Worm (Caenorhabditis elegans) whole organism, young adult: Measurements from ENCODE around the gene F41G3.21.

ENCODE experiments used
- B0035.1 ChIP-seq: sonication (generic microtip); optimal IDR thresholded peaks from 2 replicates; lab custom pipeline; 2016; ENCODE audit warnings: missing genetic modification characterization, mild to moderate bottlenecking, missing compliant biosample characterization, missing genotype, missing genetic modification reagents
- C06A6.2 ChIP-seq: fragments of 200-800 bp; sonication (Bioruptor generic); conservative IDR thresholded peaks from 2 replicates; pipeline ENCODE4 v1.3.6; 2022; ENCODE audit warnings: missing genetic modification characterization, missing compliant biosample characterization
- F23B12.7 ChIP-seq: sonication (generic microtip); optimal IDR thresholded peaks from 2 replicates; lab custom pipeline; 2017; ENCODE audit warnings: missing genetic modification characterization, mild to moderate bottlenecking, missing compliant biosample characterization, antibody characterized with exemption, moderate library complexity; ENCODE audit not compliant: insufficient read depth
- F49E8.2 ChIP-seq: sonication (generic microtip); optimal IDR thresholded peaks from 3 replicates; lab custom pipeline; 2017; ENCODE audit warnings: missing genetic modification characterization, mild to moderate bottlenecking, missing compliant biosample characterization, antibody characterized with exemption, moderate library complexity; ENCODE audit not compliant: insufficient read depth
- F52B5.7 ChIP-seq: sonication (generic microtip); optimal IDR thresholded peaks from 2 replicates; lab custom pipeline; 2016; ENCODE audit warnings: mild to moderate bottlenecking, missing genetic modification characterization, missing compliant biosample characterization
- F57C9.4 ChIP-seq: sonication (generic microtip); optimal IDR thresholded peaks from 2 replicates; lab custom pipeline; 2017; ENCODE audit warnings: mild to moderate bottlenecking, missing genetic modification characterization, missing compliant biosample characterization
- T26A5.8 ChIP-seq: sonication (generic microtip); optimal IDR thresholded peaks from 2 replicates; lab custom pipeline; 2016; ENCODE audit warnings: missing genetic modification characterization, missing compliant biosample characterization
- Y67H2A.10 ChIP-seq: fragments of 200-800 bp; sonication (Bioruptor generic); conservative IDR thresholded peaks from 2 replicates; pipeline ENCODE4 v1.3.6; 2022; ENCODE audit warnings: missing genetic modification reagents, missing genetic modification characterization, missing compliant biosample characterization
- ZK185.1 ChIP-seq: sonication (generic microtip); optimal IDR thresholded peaks from 2 replicates; lab custom pipeline; 2016; ENCODE audit warnings: mild to moderate bottlenecking, missing genetic modification characterization, missing compliant biosample characterization; ENCODE audit not compliant: poor library complexity, severe bottlenecking
- bed-2 ChIP-seq: fragments of 200-800 bp; sonication (Bioruptor generic); IDR thresholded peaks from 2 replicates; pipeline ENCODE4 v1.3.6; 2022; ENCODE audit warnings: missing genetic modification reagents, missing genetic modification characterization, missing compliant biosample characterization
- cebp-1 ChIP-seq, 2 experiments: fragments of 200-800 bp in 1 of 2; sonication (Bioruptor generic) in 1 of 2; sonication (generic microtip) in 1 of 2; IDR thresholded peaks in 1 of 2; optimal IDR thresholded peaks in 1 of 2; 2 replicates each; pipeline versions ENCODE4 v1.3.6 to Lab custom; 2017 to 2022; ENCODE audit warnings: missing compliant biosample characterization in 2 of 2, missing genetic modification characterization in 2 of 2, mild to moderate bottlenecking in 1 of 2, missing genetic modification reagents in 1 of 2, moderate library complexity in 1 of 2
- ceh-100 ChIP-seq: fragments of 200-800 bp; sonication (Bioruptor generic); IDR thresholded peaks from 2 replicates; pipeline ENCODE4 v1.3.6; 2022; ENCODE audit warnings: missing genetic modification reagents, missing genetic modification characterization, missing compliant biosample characterization
- ceh-27 ChIP-seq: fragments of 200-800 bp; sonication (Bioruptor generic); optimal IDR thresholded peaks from 2 replicates; lab custom pipeline; 2018; ENCODE audit warnings: mild to moderate bottlenecking, missing genetic modification characterization, moderate library complexity, missing compliant biosample characterization
- ceh-91 ChIP-seq: fragments of 200-800 bp; sonication (Bioruptor generic); IDR thresholded peaks from 2 replicates; pipeline ENCODE4 v1.3.6; 2022; ENCODE audit warnings: missing genetic modification reagents, missing genetic modification characterization, missing compliant biosample characterization
- chd-7 ChIP-seq: sonication (generic microtip); optimal IDR thresholded peaks from 2 replicates; lab custom pipeline; 2016; ENCODE audit warnings: mild to moderate bottlenecking, missing genetic modification characterization, moderate library complexity, missing compliant biosample characterization
- die-1 ChIP-seq: sonication (generic microtip); optimal IDR thresholded peaks from 2 replicates; lab custom pipeline; 2016; ENCODE audit warnings: missing genotype, mild to moderate bottlenecking, missing genetic modification characterization, missing compliant biosample characterization
- dpl-1 ChIP-seq: fragments of 150-350 bp; optimal IDR thresholded peaks from 2 replicates; lab custom pipeline; 2014; ENCODE audit warnings: missing biosample characterization, missing genetic modification reagents, missing genetic modification characterization
- ekl-4 ChIP-seq: fragments of 200-800 bp; sonication (Bioruptor generic); IDR thresholded peaks from 2 replicates; pipeline ENCODE4 v1.3.6; 2022; ENCODE audit warnings: missing genetic modification reagents, missing genetic modification characterization, missing compliant biosample characterization
- hrde-1 ChIP-seq: sonication (generic microtip); optimal IDR thresholded peaks from 2 replicates; lab custom pipeline; 2016; ENCODE audit warnings: missing genetic modification characterization, mild to moderate bottlenecking, missing compliant biosample characterization, moderate library complexity, missing genotype, missing genetic modification reagents, borderline replicate concordance
- lag-1 ChIP-seq: fragments of 200-800 bp; sonication (Bioruptor generic); IDR thresholded peaks from 2 replicates; pipeline ENCODE4 v1.3.6; 2022; ENCODE audit warnings: missing genetic modification reagents, missing genetic modification characterization, missing compliant biosample characterization
- lin-26 ChIP-seq: fragments of 200-800 bp; sonication (Bioruptor generic); IDR thresholded peaks from 2 replicates; pipeline ENCODE4 v1.3.6; 2022; ENCODE audit warnings: missing genetic modification reagents, missing genetic modification characterization, missing compliant biosample characterization
- lin-54 ChIP-seq: fragments of 200-800 bp; sonication (Bioruptor generic); optimal IDR thresholded peaks from 2 replicates; lab custom pipeline; 2018; ENCODE audit warnings: mild to moderate bottlenecking, missing genetic modification characterization, missing compliant biosample characterization
- nhr-90 ChIP-seq: sonication (generic microtip); optimal IDR thresholded peaks from 2 replicates; lab custom pipeline; 2016; ENCODE audit warnings: missing genotype, mild to moderate bottlenecking, missing genetic modification characterization, missing compliant biosample characterization
- rcor-1 ChIP-seq: fragments of 200-800 bp; sonication (Bioruptor generic); IDR thresholded peaks from 2 replicates; pipeline ENCODE4 v1.3.6; 2022; ENCODE audit warnings: missing genetic modification reagents, missing genetic modification characterization, missing compliant biosample characterization
- rec-8 ChIP-seq, 2 experiments: sonication (generic microtip); optimal IDR thresholded peaks; 2 replicates each; lab custom pipeline; 2016; ENCODE audit warnings: mild to moderate bottlenecking in 2 of 2, missing genetic modification characterization in 2 of 2, missing genetic modification reagents in 2 of 2, missing genotype in 2 of 2, missing biosample characterization in 1 of 2, missing compliant biosample characterization in 1 of 2, moderate library complexity in 1 of 2
- repo-1 ChIP-seq: sonication (generic microtip); optimal IDR thresholded peaks from 2 replicates; lab custom pipeline; 2017; ENCODE audit warnings: mild to moderate bottlenecking, missing genetic modification characterization, missing compliant biosample characterization
- sdz-38 ChIP-seq: sonication (generic microtip); optimal IDR thresholded peaks from 2 replicates; lab custom pipeline; 2016; ENCODE audit warnings: missing genotype, missing genetic modification characterization, missing compliant biosample characterization
- sea-2 ChIP-seq: fragments of 200-800 bp; sonication (Bioruptor generic); IDR thresholded peaks from 2 replicates; pipeline ENCODE4 v1.3.6; 2022; ENCODE audit warnings: missing genetic modification characterization, missing compliant biosample characterization
- snpc-3.4 ChIP-seq: sonication (generic microtip); optimal IDR thresholded peaks from 2 replicates; lab custom pipeline; 2017; ENCODE audit warnings: missing genetic modification characterization, mild to moderate bottlenecking, missing compliant biosample characterization, antibody characterized with exemption, moderate library complexity, missing genotype, missing genetic modification reagents
- snpc-4 ChIP-seq, 5 experiments: fragments of 150-350 bp in 1 of 5; sonication (generic microtip) in 4 of 5; optimal IDR thresholded peaks; 2 replicates each; lab custom pipeline; 2014 to 2018; ENCODE audit warnings: missing genetic modification characterization in 5 of 5, missing biosample characterization in 3 of 5, antibody characterized with exemption in 2 of 5, mild to moderate bottlenecking in 2 of 5, missing compliant biosample characterization in 2 of 5, missing genotype in 2 of 5, moderate library complexity in 2 of 5, missing genetic modification reagents in 1 of 5
- sptf-2 ChIP-seq: fragments of 200-800 bp; sonication (Bioruptor generic); optimal IDR thresholded peaks from 2 replicates; lab custom pipeline; 2018; ENCODE audit warnings: mild to moderate bottlenecking, missing genetic modification characterization, missing compliant biosample characterization
- unc-62 ChIP-seq: fragments of 150-350 bp; optimal IDR thresholded peaks from 2 replicates; lab custom pipeline; 2014; ENCODE audit warnings: missing biosample characterization, missing genetic modification reagents, missing genetic modification characterization
- ztf-18 ChIP-seq: sonication (generic microtip); optimal IDR thresholded peaks from 2 replicates; lab custom pipeline; 2016; ENCODE audit warnings: missing genotype, mild to moderate bottlenecking, missing genetic modification characterization, missing compliant biosample characterization
- ztf-22 ChIP-seq: fragments of 200-800 bp; sonication (Bioruptor generic); optimal IDR thresholded peaks from 2 replicates; lab custom pipeline; 2018; ENCODE audit warnings: mild to moderate bottlenecking, missing genetic modification characterization, moderate library complexity, missing compliant biosample characterization
- ztf-26 ChIP-seq: sonication (generic microtip); optimal IDR thresholded peaks from 2 replicates; lab custom pipeline; 2017; ENCODE audit warnings: missing genetic modification characterization, missing compliant biosample characterization
- ztf-28 ChIP-seq: fragments of 200-800 bp; sonication (Bioruptor generic); IDR thresholded peaks from 2 replicates; pipeline ENCODE4 v1.3.6; 2022; ENCODE audit warnings: missing genetic modification reagents, missing genetic modification characterization, missing compliant biosample characterization

F41G3.21 gene

ce11 chrII:6749422-6749821 is 3.3 kb downstream of the F41G3.21 start, which contains the start of gene F41G3.10:
Gene F41G3.10 (minus strand): TSS chrII:6749522.
- TF ChIP-seq lin-54 (GFP tag; lab: Kevin White, UChicago) (no peak), rcor-1 (no peak), ceh-27 (GFP tag; lab: Kevin White, UChicago) (no peak), sptf-2 (no peak), ztf-26 (tag; lab: Kevin White, UChicago) (no peak), F49E8.2 (tag; lab: Kevin White, UChicago) (no peak), nhr-90 (tag; lab: Kevin White, UChicago) (no peak), snpc-4 (GFP tag; optimal IDR thresholded peaks at IDR 0.05; lab: Kevin White, UChicago) (no peak), snpc-4 (tag; optimal IDR thresholded peaks at IDR 0.05; lab: Kevin White, UChicago) (no peak), B0035.1 (tag; lab: Kevin White, UChicago) (no peak), snpc-3.4 (tag; lab: Kevin White, UChicago) (no peak), ceh-100 (no peak), ekl-4 (GFP tag; lab: Robert Waterston, UW) (no peak), hrde-1 (tag; lab: Kevin White, UChicago) (no peak), ceh-91 (no peak)
- TF ChIP-seq, all 124 proteins: peak for 0

DNA sequence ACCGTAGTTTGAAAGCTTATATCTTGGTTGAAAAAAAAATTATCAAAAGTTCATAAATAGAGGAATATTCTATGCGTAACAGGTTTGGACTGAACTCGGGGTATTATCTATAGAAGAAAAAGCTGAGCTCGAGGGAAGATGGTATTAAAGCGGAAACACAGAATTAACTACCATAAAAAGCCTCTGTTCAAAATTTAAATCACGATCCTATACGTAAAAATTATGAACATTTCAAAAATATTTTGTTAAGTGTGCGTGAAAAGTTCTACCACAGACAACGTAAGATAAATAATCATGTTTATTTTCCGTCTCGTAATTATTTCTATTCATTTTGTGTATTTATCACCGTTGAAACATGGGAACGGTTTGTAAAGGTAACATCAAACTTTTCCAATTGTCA is 6.3 kb downstream of the F41G3.21 start, which contains the start of gene F41G3.5:
Gene F41G3.5, plus strand, starts transcription at position 301 of the 400 bp plus-strand sequence.
- TF ChIP-seq T26A5.8 (no peak), ZK185.1 (tag; lab: Kevin White, UChicago) (no peak), ceh-27 (GFP tag; lab: Kevin White, UChicago) (no peak), rec-8 (tag; optimal IDR thresholded peaks at IDR 0.05; lab: Kevin White, UChicago) (no peak), die-1 (no peak), sea-2 (GFP tag; lab: Robert Waterston, UW) (no peak), F23B12.7 (no peak), cebp-1 (GFP tag; IDR thresholded peaks at IDR 0.05; lab: Robert Waterston, UW) (no peak), cebp-1 (tag; optimal IDR thresholded peaks at IDR 0.05; lab: Kevin White, UChicago) (no peak), lin-26 (GFP tag; lab: Robert Waterston, UW) (no peak), ztf-18 (no peak), ztf-26 (tag; lab: Kevin White, UChicago) (no peak), F57C9.4 (tag; lab: Kevin White, UChicago) (no peak), F49E8.2 (tag; lab: Kevin White, UChicago) (no peak), chd-7 (no peak), repo-1 (tag; lab: Kevin White, UChicago) (no peak), ztf-28 (GFP tag; lab: Robert Waterston, UW) (no peak), dpl-1 (GFP tag; lab: Kevin White, UChicago) (no peak)

ce11 chrII:6745783-6746182 is 7.0 kb downstream of the F41G3.21 start, which contains the start of gene ins-14:
Gene ins-14 (minus strand): TSS chrII:6745814.
- TF ChIP-seq C06A6.2 (GFP tag; lab: Robert Waterston, UW): no peak
- TF ChIP-seq Y67H2A.10 (GFP tag; lab: Robert Waterston, UW): no peak
- TF ChIP-seq bed-2: no peak
- no peak for TF ChIP-seq unc-62 (GFP tag; lab: Kevin White, UChicago)
- no peak for TF ChIP-seq ztf-22
- no peak for TF ChIP-seq ztf-26 (tag; lab: Kevin White, UChicago)
- TF ChIP-seq lag-1: no peak
- TF ChIP-seq F52B5.7: no peak
- TF ChIP-seq ceh-27 (GFP tag; lab: Kevin White, UChicago): no peak
- no peak for TF ChIP-seq sdz-38
